Worm (Caenorhabditis elegans): ENCODE measurements around the gene srw-77.

DNA sequence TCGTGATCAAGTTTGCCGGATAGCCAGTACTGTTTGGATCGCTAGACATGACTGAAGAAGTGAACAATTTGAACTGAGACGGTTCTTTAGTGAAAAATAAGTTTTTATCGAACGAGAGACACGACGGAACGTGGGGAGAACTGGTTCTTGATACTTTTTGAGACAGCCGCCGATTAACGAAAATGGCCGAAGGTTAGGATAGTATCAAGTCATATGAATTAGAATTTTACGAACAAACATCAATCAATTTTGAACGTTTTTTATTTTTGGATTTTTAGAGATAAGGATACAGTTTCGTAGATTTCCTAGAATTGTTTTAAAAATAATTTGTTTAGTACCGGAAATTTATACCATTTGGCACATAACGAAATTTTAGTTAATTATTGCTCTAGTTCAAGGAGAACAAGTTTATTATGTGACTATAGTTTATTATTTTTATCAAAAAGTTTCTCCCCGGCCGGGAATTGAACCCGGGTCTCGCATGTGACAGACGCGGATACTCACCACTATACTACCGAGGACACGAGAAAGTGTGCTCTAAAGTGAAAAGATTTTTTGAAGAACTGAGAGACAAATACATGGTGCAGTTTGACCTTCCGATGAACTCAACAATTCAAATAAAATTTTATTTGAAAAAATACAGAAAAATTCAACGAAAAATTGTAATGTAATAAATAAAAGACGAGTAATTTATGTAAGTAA is 5.0 kb upstream of the srw-77 start, which contains the start of gene W06G6.20:
- TF ChIP-seq F13H6.1 (tag; optimal IDR thresholded peaks at IDR 0.05), result no peak
- TF ChIP-seq skn-1 (tag; optimal IDR thresholded peaks at IDR 0.05), result no peak
- no peak for TF ChIP-seq nhr-12 (tag; optimal IDR thresholded peaks at IDR 0.05)
- TF ChIP-seq nhr-237 (tag; optimal IDR thresholded peaks at IDR 0.05), result no peak
- TF ChIP-seq nhr-11 (tag; optimal IDR thresholded peaks at IDR 0.05), result no peak
- no peak for TF ChIP-seq nhr-10 (tag; optimal IDR thresholded peaks at IDR 0.05)
- TF ChIP-seq ama-1 (optimal IDR thresholded peaks at IDR 0.05), result no peak
- TF ChIP-seq nhr-77 (tag; optimal IDR thresholded peaks at IDR 0.05), result no peak
- no peak for TF ChIP-seq fos-1 (tag; optimal IDR thresholded peaks at IDR 0.05)
- TF ChIP-seq unc-62 (GFP tag; optimal IDR thresholded peaks at IDR 0.05), result no peak
- TF ChIP-seq C34F6.9 (tag; optimal IDR thresholded peaks at IDR 0.05), result no peak

All from whole organism, L2 larva.